Fruit fly (Drosophila melanogaster) S2 (cell line): ENCODE results near the gene Fcp3C.

ENCODE experiments used
- CG8478 ChIP-seq: fragments of >200 bp; optimal IDR thresholded peaks from 2 replicates; lab custom pipeline; 2018
- CTCF ChIP-seq, 2 experiments: fragments of >200 bp; optimal IDR thresholded peaks; 2 replicates each; lab custom pipeline; 2018

DNA sequence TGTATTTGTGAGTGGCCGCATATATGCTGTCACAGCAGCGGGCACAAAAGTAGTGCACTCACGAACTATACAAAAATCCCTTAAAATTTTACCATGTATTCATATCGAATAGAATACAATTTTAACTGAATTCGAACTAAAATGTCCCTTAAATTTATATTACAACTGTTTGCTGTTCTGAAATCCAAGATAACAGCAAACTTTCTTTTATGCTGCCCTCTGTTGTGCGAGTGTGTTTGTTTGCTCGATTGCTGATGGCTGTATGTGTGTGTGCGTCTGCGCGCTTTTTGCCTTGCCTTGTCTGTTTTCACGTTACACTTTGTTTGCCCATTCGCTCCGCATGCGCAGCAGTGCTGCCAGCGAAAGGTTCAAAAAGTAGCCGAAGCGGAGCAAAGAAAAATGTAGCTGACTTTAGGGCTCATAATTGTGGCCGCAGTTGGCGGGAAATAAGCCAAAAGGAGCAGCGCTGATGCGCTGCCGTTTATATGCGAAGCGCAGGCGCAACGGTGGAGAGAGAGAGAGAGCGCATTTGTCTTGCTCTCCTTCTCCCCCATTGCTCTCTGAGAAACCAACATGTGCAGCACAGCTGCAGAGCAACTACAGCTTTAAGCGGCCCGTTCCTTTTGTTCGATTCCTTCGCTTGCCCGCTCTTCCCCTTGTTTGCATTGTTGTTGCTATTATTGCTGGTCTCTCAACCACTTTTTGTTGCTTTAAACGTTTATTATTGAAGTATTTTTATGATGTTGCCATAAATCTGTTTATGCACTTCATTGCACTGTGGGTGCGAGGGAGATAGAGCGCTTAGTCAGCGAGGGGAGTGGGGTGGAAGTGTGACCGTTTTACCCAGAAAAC, 11.6 kb downstream of the Fcp3C start:
- TF ChIP-seq CG8478 (no peak), CTCF (optimal IDR thresholded peaks at IDR 0.05; lab: Kevin White, UChicago) (peak in 1 of 2 experiments; percentile 6)
